Fruit fly (Drosophila melanogaster) whole organism, embryonic: ENCODE data around the gene ago.

Experiments used
- Bdp1 ChIP-seq: fragments of 200-800 bp; sonication (Bioruptor generic); optimal IDR thresholded peaks from 3 replicates; lab custom pipeline; 2016; ENCODE audit warnings: missing biosample characterization, missing genetic modification characterization
- CG10147 ChIP-seq: fragments of 200-800 bp; sonication (Bioruptor generic); optimal IDR thresholded peaks from 2 replicates; lab custom pipeline; 2019; ENCODE audit warnings: missing biosample characterization, mild to moderate bottlenecking, missing genetic modification characterization, moderate library complexity
- CG10209 ChIP-seq: fragments of 200-800 bp; sonication (Bioruptor generic); optimal IDR thresholded peaks from 3 replicates; lab custom pipeline; 2017; ENCODE audit warnings: missing biosample characterization, mild to moderate bottlenecking, missing genetic modification characterization, missing genetic modification reagents
- CG10979 ChIP-seq: fragments of 200-800 bp; sonication (Bioruptor generic); optimal IDR thresholded peaks from 2 replicates; lab custom pipeline; 2018; ENCODE audit warnings: missing biosample characterization, mild to moderate bottlenecking, missing genetic modification characterization, moderate library complexity
- CG11398 ChIP-seq: fragments of 200-800 bp; sonication (Bioruptor generic); optimal IDR thresholded peaks from 2 replicates; lab custom pipeline; 2016; ENCODE audit warnings: missing biosample characterization, missing genetic modification characterization
- CG12155 ChIP-seq: fragments of 200-800 bp; sonication (Bioruptor generic); optimal IDR thresholded peaks from 3 replicates; lab custom pipeline; 2016; ENCODE audit warnings: missing biosample characterization, missing genetic modification characterization
- CG12659 ChIP-seq: fragments of 200-800 bp; sonication (Bioruptor generic); optimal IDR thresholded peaks from 3 replicates; lab custom pipeline; 2017; ENCODE audit warnings: mild to moderate bottlenecking, missing biosample characterization, missing genetic modification reagents, missing genetic modification characterization
- CG14014 ChIP-seq: fragments of 200-800 bp; sonication (Bioruptor generic); IDR thresholded peaks from 2 replicates; pipeline ENCODE4 v1.3.6; 2022; ENCODE audit warnings: missing biosample characterization, missing genetic modification characterization
- CG14710 ChIP-seq: fragments of 200-800 bp; sonication (Bioruptor generic); optimal IDR thresholded peaks from 3 replicates; lab custom pipeline; 2019; ENCODE audit warnings: missing biosample characterization, mild to moderate bottlenecking, missing genetic modification characterization, moderate library complexity
- CG15011 ChIP-seq: fragments of 200-800 bp; sonication (Bioruptor generic); optimal IDR thresholded peaks from 3 replicates; lab custom pipeline; 2018; ENCODE audit warnings: missing biosample characterization, mild to moderate bottlenecking, missing genetic modification characterization
- CG15696 ChIP-seq: fragments of 200-800 bp; sonication (Bioruptor generic); optimal IDR thresholded peaks from 2 replicates; lab custom pipeline; 2019; ENCODE audit warnings: missing biosample characterization, mild to moderate bottlenecking, missing genetic modification characterization, moderate library complexity
- CG17361 ChIP-seq: fragments of 200-800 bp; sonication (Bioruptor generic); IDR thresholded peaks from 3 replicates; pipeline ENCODE4 v1.3.6; 2022; ENCODE audit warnings: missing biosample characterization, missing genetic modification characterization
- CG17802 ChIP-seq: fragments of 200-800 bp; sonication (Bioruptor generic); optimal IDR thresholded peaks from 2 replicates; lab custom pipeline; 2018; ENCODE audit warnings: missing biosample characterization, mild to moderate bottlenecking, missing genetic modification characterization, moderate library complexity
- CG18764 ChIP-seq: fragments of 200-800 bp; sonication (Bioruptor generic); optimal IDR thresholded peaks from 3 replicates; lab custom pipeline; 2016; ENCODE audit warnings: missing biosample characterization, missing genetic modification characterization
- CG2120 ChIP-seq: fragments of 200-800 bp; sonication (Bioruptor generic); optimal IDR thresholded peaks from 3 replicates; lab custom pipeline; 2016; ENCODE audit warnings: missing biosample characterization, missing genetic modification characterization
- CG31365 ChIP-seq: fragments of 200-800 bp; sonication (Bioruptor generic); optimal IDR thresholded peaks from 2 replicates; lab custom pipeline; 2018; ENCODE audit warnings: missing biosample characterization, mild to moderate bottlenecking, missing genetic modification characterization
- CG6654 ChIP-seq: fragments of 200-800 bp; sonication (Bioruptor generic); optimal IDR thresholded peaks from 2 replicates; lab custom pipeline; 2017; ENCODE audit warnings: missing biosample characterization, mild to moderate bottlenecking, missing genetic modification characterization
- CG7556 ChIP-seq: fragments of 200-800 bp; sonication (Bioruptor generic); optimal IDR thresholded peaks from 2 replicates; lab custom pipeline; 2017; ENCODE audit warnings: missing biosample characterization, mild to moderate bottlenecking, missing genetic modification characterization
- CG7963 ChIP-seq: fragments of 200-800 bp; sonication (Bioruptor generic); IDR thresholded peaks from 3 replicates; pipeline ENCODE4 v1.3.6; 2022; ENCODE audit warnings: missing biosample characterization, missing genetic modification characterization; ENCODE audit not compliant: partially characterized antibody
- Doc2 ChIP-seq: fragments of 200-800 bp; sonication (Bioruptor generic); IDR thresholded peaks from 2 replicates; pipeline ENCODE4 v1.3.6; 2022; ENCODE audit warnings: missing biosample characterization, missing genetic modification characterization
- Doc3 ChIP-seq: fragments of 200-800 bp; sonication (Bioruptor generic); IDR thresholded peaks from 3 replicates; pipeline ENCODE4 v1.3.6; 2022; ENCODE audit warnings: missing biosample characterization, missing genetic modification characterization; ENCODE audit not compliant: partially characterized antibody
- Dref ChIP-seq: fragments of 200-800 bp; sonication (Bioruptor generic); IDR thresholded peaks from 2 replicates; pipeline ENCODE4 v1.3.6; 2022; ENCODE audit warnings: missing biosample characterization, missing genetic modification characterization
- HHEX ChIP-seq: fragments of 200-800 bp; sonication (Bioruptor generic); optimal IDR thresholded peaks from 3 replicates; lab custom pipeline; 2017; ENCODE audit warnings: missing biosample characterization, mild to moderate bottlenecking, missing genetic modification characterization, missing genetic modification reagents
- HLH54F ChIP-seq: fragments of 200-800 bp; sonication (Bioruptor generic); optimal IDR thresholded peaks from 3 replicates; lab custom pipeline; 2016; ENCODE audit warnings: missing biosample characterization, missing genetic modification characterization
- Hmr ChIP-seq: fragments of 200-800 bp; sonication (Bioruptor generic); optimal IDR thresholded peaks from 3 replicates; lab custom pipeline; 2017; ENCODE audit warnings: mild to moderate bottlenecking, missing biosample characterization, missing genetic modification reagents, missing genetic modification characterization
- Hmx ChIP-seq: fragments of 200-800 bp; sonication (Bioruptor generic); optimal IDR thresholded peaks from 2 replicates; lab custom pipeline; 2016; ENCODE audit warnings: missing biosample characterization, missing genetic modification characterization
- Hr3 ChIP-seq: fragments of 200-800 bp; sonication (Bioruptor generic); optimal IDR thresholded peaks from 3 replicates; lab custom pipeline; 2016; ENCODE audit warnings: missing biosample characterization, missing genetic modification characterization
- Lim3 ChIP-seq: fragments of 200-800 bp; sonication (Bioruptor generic); IDR thresholded peaks from 2 replicates; pipeline ENCODE4 v1.3.6; 2022; ENCODE audit warnings: missing biosample characterization, missing genetic modification characterization
- Lpt ChIP-seq: fragments of >200 bp; optimal IDR thresholded peaks from 2 replicates; lab custom pipeline; 2018; ENCODE audit warnings: missing biosample characterization, missing genetic modification characterization
- Max ChIP-seq: fragments of 200-800 bp; sonication (Bioruptor generic); optimal IDR thresholded peaks from 2 replicates; lab custom pipeline; 2016; ENCODE audit warnings: missing biosample characterization, mild to moderate bottlenecking, missing genetic modification characterization
- NfI ChIP-seq: fragments of 200-800 bp; sonication (Bioruptor generic); optimal IDR thresholded peaks from 3 replicates; lab custom pipeline; 2018; ENCODE audit warnings: missing biosample characterization, mild to moderate bottlenecking, missing genetic modification characterization, moderate library complexity
- PHDP ChIP-seq: fragments of 200-800 bp; sonication (Bioruptor generic); optimal IDR thresholded peaks from 3 replicates; lab custom pipeline; 2018; ENCODE audit warnings: missing biosample characterization, mild to moderate bottlenecking, missing genetic modification characterization, moderate library complexity
- TFAM ChIP-seq: fragments of 200-800 bp; sonication (Bioruptor generic); optimal IDR thresholded peaks from 2 replicates; lab custom pipeline; 2017; ENCODE audit warnings: missing biosample characterization, missing genetic modification characterization, inconsistent platforms
- bbx ChIP-seq: fragments of 200-800 bp; sonication (Bioruptor generic); IDR thresholded peaks from 2 replicates; pipeline ENCODE4 v1.3.6; 2022; ENCODE audit warnings: missing biosample characterization, missing genetic modification characterization; ENCODE audit not compliant: partially characterized antibody
- bcd ChIP-seq: fragments of 200-800 bp; sonication (Bioruptor generic); optimal IDR thresholded peaks from 2 replicates; lab custom pipeline; 2017; ENCODE audit warnings: missing biosample characterization, mild to moderate bottlenecking, missing genetic modification characterization
- chinmo ChIP-seq: fragments of 200-800 bp; sonication (Bioruptor generic); IDR thresholded peaks from 4 replicates; pipeline ENCODE4 v1.3.6; 2022; ENCODE audit warnings: missing biosample characterization, missing genetic modification characterization; ENCODE audit not compliant: partially characterized antibody
- chn ChIP-seq: fragments of 200-800 bp; sonication (Bioruptor generic); optimal IDR thresholded peaks from 2 replicates; lab custom pipeline; 2016; ENCODE audit warnings: missing biosample characterization, missing genetic modification characterization
- corto ChIP-seq: fragments of 200-800 bp; sonication (Bioruptor generic); optimal IDR thresholded peaks from 2 replicates; lab custom pipeline; 2016; ENCODE audit warnings: missing biosample characterization, mild to moderate bottlenecking, missing genetic modification characterization, moderate library complexity
- eve ChIP-seq, 2 experiments: fragments of >200 bp; optimal IDR thresholded peaks; 2 replicates each; lab custom pipeline; 2017; ENCODE audit warnings: missing biosample characterization in 2 of 2, missing genetic modification characterization in 2 of 2
- fu2 ChIP-seq: fragments of 200-800 bp; sonication (Bioruptor generic); optimal IDR thresholded peaks from 2 replicates; lab custom pipeline; 2016; ENCODE audit warnings: missing biosample characterization, missing genetic modification characterization
- gsb-n ChIP-seq: fragments of 200-800 bp; sonication (Bioruptor generic); optimal IDR thresholded peaks from 3 replicates; lab custom pipeline; 2018; ENCODE audit warnings: missing biosample characterization, mild to moderate bottlenecking, missing genetic modification characterization
- her ChIP-seq: fragments of 200-800 bp; sonication (Bioruptor generic); optimal IDR thresholded peaks from 2 replicates; lab custom pipeline; 2016; ENCODE audit warnings: missing biosample characterization, missing genetic modification characterization
- jing ChIP-seq: fragments of 200-800 bp; sonication (Bioruptor generic); optimal IDR thresholded peaks from 2 replicates; lab custom pipeline; 2018; ENCODE audit warnings: missing biosample characterization, mild to moderate bottlenecking, missing genetic modification characterization
- org-1 ChIP-seq: fragments of 200-800 bp; sonication (Bioruptor generic); optimal IDR thresholded peaks from 2 replicates; lab custom pipeline; 2017; ENCODE audit warnings: missing biosample characterization, missing genetic modification characterization
- pan ChIP-seq, 4 experiments: fragments of >200 bp in 3 of 4; fragments of 200-800 bp in 1 of 4; sonication (Bioruptor generic) in 1 of 4; optimal IDR thresholded peaks in 3 of 4; IDR thresholded peaks in 1 of 4; 2 replicates each; pipeline versions ENCODE4 v1.3.6 to Lab custom; 2017 to 2022; ENCODE audit warnings: missing biosample characterization in 2 of 4, missing genetic modification characterization in 2 of 4, mixed read lengths in 1 of 4
- pum ChIP-seq: fragments of 200-800 bp; sonication (Bioruptor generic); optimal IDR thresholded peaks from 2 replicates; lab custom pipeline; 2016; ENCODE audit warnings: missing biosample characterization, missing genetic modification characterization
- sc ChIP-seq, 3 experiments: fragments of >200 bp in 2 of 3; fragments of 200-800 bp in 1 of 3; sonication (Bioruptor generic) in 1 of 3; optimal IDR thresholded peaks; 2 replicates in 2 of 3; 3 replicates in 1 of 3; lab custom pipeline; 2017; ENCODE audit warnings: mild to moderate bottlenecking in 1 of 3, missing biosample characterization in 1 of 3, missing genetic modification characterization in 1 of 3, missing genetic modification reagents in 1 of 3
- seq ChIP-seq: fragments of 200-800 bp; sonication (Bioruptor generic); IDR thresholded peaks from 2 replicates; pipeline ENCODE4 v1.3.6; 2022; ENCODE audit warnings: missing biosample characterization, missing genetic modification characterization
- tll ChIP-seq, 2 experiments: fragments of 200-800 bp in 1 of 2; fragments of >200 bp in 1 of 2; sonication (Bioruptor generic) in 1 of 2; optimal IDR thresholded peaks; 2 replicates each; lab custom pipeline; 2017 to 2019; ENCODE audit warnings: missing biosample characterization in 2 of 2, missing genetic modification characterization in 2 of 2, mild to moderate bottlenecking in 1 of 2, moderate library complexity in 1 of 2

Gene ago

dm6 chr3L:4282627-4283026 lies 28.5 kb upstream of the ago start, which contains the start of gene CG11583 (continued):
- TF ChIP-seq CG15011 (GFP tag; lab: Kevin White, UChicago) (no peak), Doc2 (GFP tag; lab: Robert Waterston, UW) (no peak), chn (GFP tag; lab: Kevin White, UChicago) (peak; percentile 38), CG14710 (tag; lab: Kevin White, UChicago) (peak; percentile 49), CG10147 (GFP tag; lab: Kevin White, UChicago) (no peak), Bdp1 (GFP tag; lab: Kevin White, UChicago) (no peak), CG14014 (GFP tag; lab: Robert Waterston, UW) (peak; percentile 25; the same call in 1 of the 2 replicates), CG10979 (tag; lab: Kevin White, UChicago) (no peak), fu2 (peak; percentile 45), CG15696 (tag; lab: Kevin White, UChicago) (no peak), PHDP (tag; lab: Kevin White, UChicago) (no peak), CG7963 (no peak), pum (no peak), corto (GFP tag; lab: Kevin White, UChicago) (no peak), Max (GFP tag; lab: Kevin White, UChicago) (peak; percentile 98), org-1 (GFP tag; lab: Kevin White, UChicago) (no peak), CG12659 (GFP tag; lab: Kevin White, UChicago) (peak; percentile 63), tll (GFP tag; optimal IDR thresholded peaks at IDR 0.05; lab: Kevin White, UChicago) (no peak), HLH54F (GFP tag; lab: Kevin White, UChicago) (peak; percentile 59), CG17361 (GFP tag; lab: Robert Waterston, UW) (no peak), CG2120 (GFP tag; lab: Kevin White, UChicago) (peak; percentile 73), CG6654 (GFP tag; lab: Kevin White, UChicago) (no peak), HHEX (peak; percentile 18), gsb-n (tag; lab: Kevin White, UChicago) (no peak), CG10209 (GFP tag; lab: Kevin White, UChicago) (no peak), bbx (0 out of 2 replicates have a peak, but pooled peaks have one; percentile 8), CG11398 (GFP tag; lab: Kevin White, UChicago) (no peak), NfI (peak; percentile 52), CG7556 (no peak), chinmo (GFP tag; lab: Robert Waterston, UW) (no peak), her (peak; percentile 31), CG17802 (tag; lab: Kevin White, UChicago) (no peak), Lpt (GFP tag; lab: Kevin White, UChicago) (no peak), Hmx (no peak), bcd (GFP tag; lab: Kevin White, UChicago) (peak; percentile 31), Doc3 (GFP tag; lab: Robert Waterston, UW) (no peak), pan (optimal IDR thresholded peaks at IDR 0.05; lab: Kevin White, UChicago) (no peak), pan (GFP tag; optimal IDR thresholded peaks at IDR 0.05 in 1 of 2, IDR thresholded peaks at IDR 0.05 in 1 of 2) (peak in 1 of 2 experiments; percentile 17), Lim3 (no peak), CG31365 (tag; lab: Kevin White, UChicago) (no peak), Hmr (GFP tag; lab: Kevin White, UChicago) (no peak), jing (GFP tag; lab: Kevin White, UChicago) (no peak), seq (GFP tag; lab: Robert Waterston, UW) (no peak), Dref (peak; percentile 38; the same call in 1 of the 2 replicates), TFAM (GFP tag; lab: Kevin White, UChicago) (no peak), CG18764 (GFP tag; lab: Kevin White, UChicago) (no peak), sc (optimal IDR thresholded peaks at IDR 0.05; lab: Kevin White, UChicago) (no peak), sc (GFP tag; optimal IDR thresholded peaks at IDR 0.05; lab: Kevin White, UChicago) (no peak), eve (GFP tag; optimal IDR thresholded peaks at IDR 0.05; lab: Kevin White, UChicago) (no peak), Hr3 (GFP tag; lab: Kevin White, UChicago) (no peak), CG12155 (GFP tag; lab: Kevin White, UChicago) (peak; percentile 43)
